Fruit fly (Drosophila melanogaster) whole organism, embryonic: Measurements from ENCODE around the gene dpr18.

ENCODE experiments used
- Adf1 ChIP-seq: fragments of 200-800 bp; sonication (Bioruptor generic); IDR thresholded peaks from 2 replicates; pipeline ENCODE4 v1.3.6; 2022; ENCODE audit warnings: missing biosample characterization, missing genetic modification characterization
- Asciz ChIP-seq: fragments of 200-800 bp; sonication (Bioruptor generic); optimal IDR thresholded peaks from 2 replicates; lab custom pipeline; 2017; ENCODE audit warnings: missing biosample characterization, mild to moderate bottlenecking, missing genetic modification characterization, missing genetic modification reagents
- B-H2 ChIP-seq: fragments of 200-800 bp; sonication (Bioruptor generic); optimal IDR thresholded peaks from 2 replicates; lab custom pipeline; 2018; ENCODE audit warnings: missing biosample characterization, mild to moderate bottlenecking, missing genetic modification characterization
- Bdp1 ChIP-seq: fragments of 200-800 bp; sonication (Bioruptor generic); optimal IDR thresholded peaks from 3 replicates; lab custom pipeline; 2016; ENCODE audit warnings: missing biosample characterization, missing genetic modification characterization
- Bgb ChIP-seq: fragments of 200-800 bp; sonication (Bioruptor generic); IDR thresholded peaks from 2 replicates; pipeline ENCODE4 v1.3.6; 2022; ENCODE audit warnings: missing biosample characterization, missing genetic modification characterization; ENCODE audit not compliant: partially characterized antibody
- BtbVII ChIP-seq: fragments of 200-800 bp; sonication (Bioruptor generic); optimal IDR thresholded peaks from 3 replicates; lab custom pipeline; 2017; ENCODE audit warnings: missing biosample characterization, mild to moderate bottlenecking, missing genetic modification characterization
- CG1233 ChIP-seq: fragments of 200-800 bp; sonication (Bioruptor generic); optimal IDR thresholded peaks from 4 replicates; lab custom pipeline; 2018; ENCODE audit warnings: missing biosample characterization, mild to moderate bottlenecking, missing genetic modification characterization
- CG12659 ChIP-seq: fragments of 200-800 bp; sonication (Bioruptor generic); optimal IDR thresholded peaks from 3 replicates; lab custom pipeline; 2017; ENCODE audit warnings: mild to moderate bottlenecking, missing biosample characterization, missing genetic modification reagents, missing genetic modification characterization
- CG13123 ChIP-seq: fragments of 200-800 bp; sonication (Bioruptor generic); optimal IDR thresholded peaks from 2 replicates; lab custom pipeline; 2016; ENCODE audit warnings: missing biosample characterization, missing genetic modification characterization
- CG14441 ChIP-seq: fragments of 200-800 bp; sonication (Bioruptor generic); IDR thresholded peaks from 2 replicates; pipeline ENCODE4 v1.3.6; 2022; ENCODE audit warnings: missing biosample characterization, missing genetic modification characterization
- CG16815 ChIP-seq: fragments of 200-800 bp; sonication (Bioruptor generic); optimal IDR thresholded peaks from 3 replicates; lab custom pipeline; 2017; ENCODE audit warnings: missing biosample characterization, mild to moderate bottlenecking, missing genetic modification characterization
- CG16863 ChIP-seq: fragments of 200-800 bp; sonication (Bioruptor generic); optimal IDR thresholded peaks from 3 replicates; lab custom pipeline; 2016; ENCODE audit warnings: missing biosample characterization, missing genetic modification characterization
- CG17328 ChIP-seq: fragments of 200-800 bp; sonication (Bioruptor generic); IDR thresholded peaks from 2 replicates; pipeline ENCODE4 v1.3.6; 2022; ENCODE audit warnings: missing biosample characterization, missing genetic modification characterization
- CG1792 ChIP-seq: fragments of 200-800 bp; sonication (Bioruptor generic); optimal IDR thresholded peaks from 2 replicates; lab custom pipeline; 2016; ENCODE audit warnings: missing biosample characterization, missing genetic modification characterization
- CG3847 ChIP-seq: fragments of 200-800 bp; sonication (Bioruptor generic); IDR thresholded peaks from 2 replicates; pipeline ENCODE4 v1.3.6; 2022; ENCODE audit warnings: missing biosample characterization, missing genetic modification characterization
- CG4820 ChIP-seq: fragments of 200-800 bp; sonication (Bioruptor generic); optimal IDR thresholded peaks from 3 replicates; lab custom pipeline; 2016; ENCODE audit warnings: missing biosample characterization, missing genetic modification characterization
- CG6765 ChIP-seq: fragments of 200-800 bp; sonication (Bioruptor generic); optimal IDR thresholded peaks from 3 replicates; lab custom pipeline; 2017; ENCODE audit warnings: missing biosample characterization, mild to moderate bottlenecking, missing genetic modification characterization
- CG7928 ChIP-seq: fragments of 200-800 bp; sonication (Bioruptor generic); optimal IDR thresholded peaks from 2 replicates; lab custom pipeline; 2017; ENCODE audit warnings: missing biosample characterization, mild to moderate bottlenecking, missing genetic modification characterization
- CG9932 ChIP-seq: fragments of 200-800 bp; sonication (Bioruptor generic); IDR thresholded peaks from 2 replicates; pipeline ENCODE4 v1.3.6; 2022; ENCODE audit warnings: missing biosample characterization, missing genetic modification characterization
- D19A ChIP-seq: fragments of 200-800 bp; optimal IDR thresholded peaks from 3 replicates; lab custom pipeline; 2019; ENCODE audit warnings: missing biosample characterization, mild to moderate bottlenecking, missing genetic modification characterization, moderate library complexity
- E2f1 ChIP-seq: fragments of 200-800 bp; sonication (Bioruptor generic); IDR thresholded peaks from 2 replicates; pipeline ENCODE4 v1.3.6; 2022; ENCODE audit warnings: missing biosample characterization, missing genetic modification characterization
- Fer2 ChIP-seq: fragments of 200-800 bp; sonication (Bioruptor generic); optimal IDR thresholded peaks from 2 replicates; lab custom pipeline; 2018; ENCODE audit warnings: missing biosample characterization, mild to moderate bottlenecking, missing genetic modification characterization, moderate library complexity
- Fer3 ChIP-seq: fragments of 200-800 bp; sonication (Bioruptor generic); optimal IDR thresholded peaks from 2 replicates; lab custom pipeline; 2018; ENCODE audit warnings: missing biosample characterization, mild to moderate bottlenecking, missing genetic modification characterization, moderate library complexity
- Gug ChIP-seq: fragments of 200-800 bp; sonication (Bioruptor generic); IDR thresholded peaks from 4 replicates; pipeline ENCODE4 v1.3.6; 2022; ENCODE audit warnings: missing biosample characterization, missing genetic modification characterization
- Myb ChIP-seq: fragments of 200-800 bp; sonication (Bioruptor generic); optimal IDR thresholded peaks from 2 replicates; lab custom pipeline; 2016; ENCODE audit warnings: missing biosample characterization, missing genetic modification characterization
- NFAT ChIP-seq: fragments of 200-800 bp; sonication (Bioruptor generic); IDR thresholded peaks from 2 replicates; pipeline ENCODE4 v1.3.6; 2022; ENCODE audit warnings: missing biosample characterization, missing genetic modification characterization
- Neu2 ChIP-seq: fragments of 200-800 bp; sonication (Bioruptor generic); optimal IDR thresholded peaks from 3 replicates; lab custom pipeline; 2016; ENCODE audit warnings: missing biosample characterization, missing genetic modification characterization, borderline replicate concordance
- Nf-YA ChIP-seq: fragments of 200-800 bp; sonication (Bioruptor generic); IDR thresholded peaks from 2 replicates; pipeline ENCODE4 v1.3.6; 2022; ENCODE audit warnings: missing biosample characterization, missing genetic modification characterization
- Nf-YB ChIP-seq: fragments of 200-800 bp; sonication (Bioruptor generic); optimal IDR thresholded peaks from 3 replicates; lab custom pipeline; 2019; ENCODE audit warnings: missing biosample characterization, mild to moderate bottlenecking, missing genetic modification characterization, moderate library complexity
- Oaz ChIP-seq: fragments of 200-800 bp; sonication (Bioruptor generic); IDR thresholded peaks from 2 replicates; pipeline ENCODE4 v1.3.6; 2022; ENCODE audit warnings: missing biosample characterization, missing genetic modification characterization
- Sry-β ChIP-seq: fragments of 200-800 bp; sonication (Bioruptor generic); optimal IDR thresholded peaks from 2 replicates; lab custom pipeline; 2018; ENCODE audit warnings: missing biosample characterization, mild to moderate bottlenecking, missing genetic modification characterization, moderate library complexity
- Sry-δ ChIP-seq: fragments of 200-800 bp; sonication (Bioruptor generic); optimal IDR thresholded peaks from 2 replicates; lab custom pipeline; 2016; ENCODE audit warnings: missing biosample characterization, missing genetic modification characterization
- Ssrp ChIP-seq: fragments of 200-800 bp; sonication (Bioruptor generic); optimal IDR thresholded peaks from 2 replicates; lab custom pipeline; 2018; ENCODE audit warnings: missing biosample characterization, mild to moderate bottlenecking, missing genetic modification characterization, moderate library complexity
- YL-1 ChIP-seq: fragments of 200-800 bp; sonication (Bioruptor generic); optimal IDR thresholded peaks from 3 replicates; lab custom pipeline; 2017; ENCODE audit warnings: missing biosample characterization, mild to moderate bottlenecking, missing genetic modification characterization
- al ChIP-seq: fragments of 200-800 bp; sonication (Bioruptor generic); IDR thresholded peaks from 2 replicates; pipeline ENCODE4 v1.3.6; 2022; ENCODE audit warnings: missing biosample characterization, missing genetic modification characterization
- amos ChIP-seq: fragments of 200-800 bp; sonication (Bioruptor generic); IDR thresholded peaks from 2 replicates; pipeline ENCODE4 v1.3.6; 2022; ENCODE audit warnings: missing biosample characterization, missing genetic modification characterization; ENCODE audit not compliant: partially characterized antibody
- ara ChIP-seq: fragments of 200-800 bp; sonication (Bioruptor generic); IDR thresholded peaks from 2 replicates; pipeline ENCODE4 v1.3.6; 2022; ENCODE audit warnings: missing biosample characterization, missing genetic modification characterization
- chinmo ChIP-seq: fragments of 200-800 bp; sonication (Bioruptor generic); IDR thresholded peaks from 4 replicates; pipeline ENCODE4 v1.3.6; 2022; ENCODE audit warnings: missing biosample characterization, missing genetic modification characterization; ENCODE audit not compliant: partially characterized antibody
- chn ChIP-seq: fragments of 200-800 bp; sonication (Bioruptor generic); optimal IDR thresholded peaks from 2 replicates; lab custom pipeline; 2016; ENCODE audit warnings: missing biosample characterization, missing genetic modification characterization
- corto ChIP-seq: fragments of 200-800 bp; sonication (Bioruptor generic); optimal IDR thresholded peaks from 2 replicates; lab custom pipeline; 2016; ENCODE audit warnings: missing biosample characterization, mild to moderate bottlenecking, missing genetic modification characterization, moderate library complexity
- dimm ChIP-seq: fragments of 200-800 bp; sonication (Bioruptor generic); IDR thresholded peaks from 2 replicates; pipeline ENCODE4 v1.3.6; 2022; ENCODE audit warnings: missing biosample characterization, missing genetic modification characterization
- en ChIP-seq: fragments of 200-800 bp; sonication (Bioruptor generic); optimal IDR thresholded peaks from 2 replicates; lab custom pipeline; 2016; ENCODE audit warnings: missing biosample characterization, missing genetic modification characterization
- fru ChIP-seq: fragments of >200 bp; optimal IDR thresholded peaks from 2 replicates; lab custom pipeline; 2017
- gem ChIP-seq: fragments of 200-800 bp; sonication (Bioruptor generic); optimal IDR thresholded peaks from 2 replicates; lab custom pipeline; 2019; ENCODE audit warnings: missing biosample characterization, mild to moderate bottlenecking, missing genetic modification characterization, moderate library complexity
- hth ChIP-seq: fragments of >200 bp; optimal IDR thresholded peaks from 2 replicates; lab custom pipeline; 2017; ENCODE audit warnings: inconsistent platforms
- pnt ChIP-seq: fragments of 200-800 bp; sonication (Bioruptor generic); optimal IDR thresholded peaks from 3 replicates; lab custom pipeline; 2016; ENCODE audit warnings: missing biosample characterization, missing genetic modification characterization
- sim ChIP-seq: fragments of 200-800 bp; sonication (Bioruptor generic); IDR thresholded peaks from 2 replicates; pipeline ENCODE4 v1.3.6; 2022; ENCODE audit warnings: missing biosample characterization, missing genetic modification characterization
- sima ChIP-seq: fragments of 200-800 bp; sonication (Bioruptor generic); optimal IDR thresholded peaks from 2 replicates; lab custom pipeline; 2016; ENCODE audit warnings: missing biosample characterization, missing genetic modification characterization
- slp2 ChIP-seq: fragments of 200-800 bp; sonication (Bioruptor generic); optimal IDR thresholded peaks from 2 replicates; lab custom pipeline; 2016; ENCODE audit warnings: missing biosample characterization, missing genetic modification characterization
- so ChIP-seq: fragments of 200-800 bp; sonication (Bioruptor generic); IDR thresholded peaks from 3 replicates; pipeline ENCODE4 v1.3.6; 2022; ENCODE audit warnings: missing biosample characterization, missing genetic modification characterization
- stwl ChIP-seq: fragments of 200-800 bp; sonication (Bioruptor generic); optimal IDR thresholded peaks from 3 replicates; lab custom pipeline; 2018; ENCODE audit warnings: missing biosample characterization, mild to moderate bottlenecking, missing genetic modification characterization, moderate library complexity
- usp ChIP-seq: fragments of >200 bp; optimal IDR thresholded peaks from 2 replicates; lab custom pipeline; 2017; ENCODE audit warnings: missing biosample characterization, missing genetic modification characterization

Gene dpr18

dm6 chrX:16085865-16086592 lies 22.5 kb downstream of the dpr18 start (continued):
- no peak for TF ChIP-seq Sry-δ (GFP tag; lab: Kevin White, UChicago)
- no peak for TF ChIP-seq CG4820 (GFP tag; lab: Kevin White, UChicago)
- TF ChIP-seq Bdp1 (GFP tag; lab: Kevin White, UChicago): no peak
- TF ChIP-seq CG16863 (GFP tag; lab: Kevin White, UChicago): peak; percentile 10
- TF ChIP-seq chinmo (GFP tag; lab: Robert Waterston, UW): no peak
- TF ChIP-seq amos (GFP tag; lab: Robert Waterston, UW): no peak
- TF ChIP-seq chn (GFP tag; lab: Kevin White, UChicago): no peak
- TF ChIP-seq hth (lab: Kevin White, UChicago): no peak
- peak; percentile 50 for TF ChIP-seq gem (tag; lab: Kevin White, UChicago)
- no peak for TF ChIP-seq corto (GFP tag; lab: Kevin White, UChicago)
- TF ChIP-seq Fer3 (tag; lab: Kevin White, UChicago): no peak
- TF ChIP-seq Bgb (GFP tag; lab: Robert Waterston, UW): no peak
- no peak for TF ChIP-seq CG13123 (GFP tag; lab: Kevin White, UChicago)
- TF ChIP-seq so: no peak
- no peak for TF ChIP-seq CG6765 (GFP tag; lab: Kevin White, UChicago)
- TF ChIP-seq CG9932: no peak
- no peak for TF ChIP-seq fru (lab: Kevin White, UChicago)
- no peak for TF ChIP-seq dimm (GFP tag; lab: Robert Waterston, UW)
- no peak for TF ChIP-seq Oaz (GFP tag; lab: Robert Waterston, UW)
- no peak for TF ChIP-seq Gug (GFP tag; lab: Robert Waterston, UW)
- TF ChIP-seq E2f1 (GFP tag; lab: Robert Waterston, UW): no peak
- TF ChIP-seq D19A (tag; lab: Kevin White, UChicago): peak; percentile 9
- TF ChIP-seq CG14441 (GFP tag; lab: Robert Waterston, UW): no peak
- TF ChIP-seq Myb (GFP tag; lab: Kevin White, UChicago): no peak
- no peak for TF ChIP-seq CG16815 (GFP tag; lab: Kevin White, UChicago)
- no peak for TF ChIP-seq Sry-β (GFP tag; lab: Kevin White, UChicago)
- no peak for TF ChIP-seq pnt (GFP tag; lab: Kevin White, UChicago)
- no peak for TF ChIP-seq NFAT (GFP tag; lab: Robert Waterston, UW)
- TF ChIP-seq CG17328 (GFP tag; lab: Robert Waterston, UW): no peak
- TF ChIP-seq Asciz (GFP tag; lab: Kevin White, UChicago): no peak
- no peak for TF ChIP-seq ara
- no peak for TF ChIP-seq Adf1 (GFP tag; lab: Robert Waterston, UW)
- TF ChIP-seq en (GFP tag; lab: Kevin White, UChicago): no peak
- no peak for TF ChIP-seq B-H2 (GFP tag; lab: Kevin White, UChicago)
- TF ChIP-seq Ssrp (tag; lab: Kevin White, UChicago): no peak
- TF ChIP-seq YL-1 (GFP tag; lab: Kevin White, UChicago): no peak
- no peak for TF ChIP-seq CG1792 (GFP tag; lab: Kevin White, UChicago)
- TF ChIP-seq Neu2: no peak
- TF ChIP-seq sim: no peak
- TF ChIP-seq stwl (tag; lab: Kevin White, UChicago): no peak
- no peak for TF ChIP-seq Nf-YA
- no peak for TF ChIP-seq CG1233
- TF ChIP-seq usp (GFP tag; lab: Kevin White, UChicago): no peak
- no peak for TF ChIP-seq sima (GFP tag; lab: Kevin White, UChicago)
- no peak for TF ChIP-seq CG7928 (GFP tag; lab: Kevin White, UChicago)
- peak; percentile 35 for TF ChIP-seq CG12659
- no peak for TF ChIP-seq CG3847 (GFP tag; lab: Robert Waterston, UW)
- no peak for TF ChIP-seq slp2 (GFP tag; lab: Kevin White, UChicago)
- TF ChIP-seq al (GFP tag; lab: Robert Waterston, UW): no peak
- no peak for TF ChIP-seq BtbVII (GFP tag; lab: Kevin White, UChicago)
- no peak for TF ChIP-seq Fer2
- no peak for TF ChIP-seq Nf-YB (GFP tag; lab: Kevin White, UChicago)
